Fruit fly (Drosophila melanogaster): ENCODE results near the gene CG32037.

CG32037 gene

DNA sequence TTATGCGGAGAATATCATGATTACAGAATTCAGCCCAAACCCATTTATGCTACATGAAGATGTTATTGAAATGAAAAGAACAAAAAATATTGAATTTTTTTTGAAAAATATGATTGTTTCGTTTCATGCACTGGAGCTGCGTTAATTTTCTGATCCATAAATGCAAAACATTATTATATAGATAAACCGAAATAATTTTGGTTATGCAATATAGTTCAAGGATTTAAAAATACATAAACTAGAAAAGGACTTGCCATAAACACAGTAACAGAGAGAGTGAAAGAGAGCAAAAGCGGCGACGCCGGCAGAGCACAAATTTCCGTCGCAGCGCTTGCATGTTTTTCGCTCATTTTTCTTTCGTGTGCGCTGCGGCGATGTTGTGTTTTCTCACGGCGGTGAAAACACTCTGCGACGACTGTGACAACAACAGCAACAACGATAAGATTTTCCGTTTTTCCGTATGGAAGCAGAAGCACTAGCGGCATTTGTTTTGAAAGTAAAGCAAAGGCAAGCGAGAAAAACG, 29.7 kb downstream of the CG32037 start (continued):
- TF ChIP-seq CG14965 (GFP tag; optimal IDR thresholded peaks at IDR 0.05; ENCODE audit: borderline replicate concordance): peak; percentile 47
- peak; percentile 59 for TF ChIP-seq Oaz (GFP tag; IDR thresholded peaks at IDR 0.05)
- TF ChIP-seq bab2 (GFP tag; optimal IDR thresholded peaks at IDR 0.05): peak; percentile 63
- peak; percentile 89 for TF ChIP-seq Fer3 (tag; optimal IDR thresholded peaks at IDR 0.05)
- TF ChIP-seq Antp (GFP tag; optimal IDR thresholded peaks at IDR 0.05): peak; percentile 48
- TF ChIP-seq zf30C (GFP tag; optimal IDR thresholded peaks at IDR 0.05): no peak
- TF ChIP-seq CG4282 (GFP tag; optimal IDR thresholded peaks at IDR 0.05): no peak
- peak; percentile 81 for TF ChIP-seq Nf-YC (tag; optimal IDR thresholded peaks at IDR 0.05)
- TF ChIP-seq yki (optimal IDR thresholded peaks at IDR 0.05): peak; percentile 55
- peak; percentile 92 for TF ChIP-seq CG9727 (GFP tag; optimal IDR thresholded peaks at IDR 0.05)
- TF ChIP-seq fd3F (GFP tag; optimal IDR thresholded peaks at IDR 0.05): peak; percentile 76
- TF ChIP-seq NfI (GFP tag; optimal IDR thresholded peaks at IDR 0.05): peak; percentile 81
- TF ChIP-seq CG3163 (GFP tag; optimal IDR thresholded peaks at IDR 0.05): peak; percentile 50
- peak; percentile 95 for TF ChIP-seq PHDP (tag; optimal IDR thresholded peaks at IDR 0.05)
- no peak for TF ChIP-seq ftz-f1 (GFP tag; optimal IDR thresholded peaks at IDR 0.05)
- TF ChIP-seq HLH54F (GFP tag; optimal IDR thresholded peaks at IDR 0.05): peak; percentile 55
- TF ChIP-seq CG4707 (GFP tag; optimal IDR thresholded peaks at IDR 0.05): peak; percentile 47
- TF ChIP-seq Spps (tag; optimal IDR thresholded peaks at IDR 0.05): peak; percentile 91
- peak in 1 of 2 experiments; percentile 92 for TF ChIP-seq Eip74EF (GFP tag; optimal IDR thresholded peaks at IDR 0.05)
- peak; percentile 91 for TF ChIP-seq CG18476 (GFP tag; optimal IDR thresholded peaks at IDR 0.05)
- no peak for TF ChIP-seq CG1832 (GFP tag; optimal IDR thresholded peaks at IDR 0.05)
- peak; percentile 51 for TF ChIP-seq CG10274 (GFP tag; optimal IDR thresholded peaks at IDR 0.05)
- TF ChIP-seq CG31224 (GFP tag; IDR thresholded peaks at IDR 0.05): 0 out of 2 replicates have a peak, but pooled peaks have one; percentile 35
- peak; percentile 21; the same call in 1 of the 2 replicates for TF ChIP-seq Ravus (GFP tag; IDR thresholded peaks at IDR 0.05)
- TF ChIP-seq GATAe (GFP tag; conservative IDR thresholded peaks at IDR 0.05): no peak
- no peak for TF ChIP-seq Dp (GFP tag; optimal IDR thresholded peaks at IDR 0.05)
- no peak; the same call in 1 of the 2 replicates for TF ChIP-seq dati (GFP tag; IDR thresholded peaks at IDR 0.05)
- TF ChIP-seq Awh (GFP tag; IDR thresholded peaks at IDR 0.05): peak; percentile 31; the same call in 1 of the 2 replicates
- TF ChIP-seq CG5245 (GFP tag; optimal IDR thresholded peaks at IDR 0.05): peak; percentile 48
- no peak for TF ChIP-seq Dfd (GFP tag; optimal IDR thresholded peaks at IDR 0.05)
- TF ChIP-seq CG6689 (GFP tag; IDR thresholded peaks at IDR 0.05): peak; percentile 82
- peak; percentile 28 for TF ChIP-seq CG10565 (GFP tag; optimal IDR thresholded peaks at IDR 0.05)
- peak; percentile 52 for TF ChIP-seq YL-1 (GFP tag; optimal IDR thresholded peaks at IDR 0.05)
- TF ChIP-seq ac (GFP tag; optimal IDR thresholded peaks at IDR 0.05): peak; percentile 78
- peak; percentile 84 for TF ChIP-seq CG18619 (GFP tag; optimal IDR thresholded peaks at IDR 0.05)
- TF ChIP-seq CG8924 (tag; optimal IDR thresholded peaks at IDR 0.05): peak; percentile 96
- TF ChIP-seq HLH3B (GFP tag; IDR thresholded peaks at IDR 0.05): peak; percentile 73
- TF ChIP-seq pros (GFP tag; optimal IDR thresholded peaks at IDR 0.05): peak; percentile 75
- TF ChIP-seq E2f1 (GFP tag; IDR thresholded peaks at IDR 0.05): peak; percentile 77
- no peak for TF ChIP-seq CG11247 (GFP tag; IDR thresholded peaks at IDR 0.05)
- peak; percentile 55; the same call in 1 of the 3 replicates for TF ChIP-seq so (GFP tag; IDR thresholded peaks at IDR 0.05)
- TF ChIP-seq mld (GFP tag; IDR thresholded peaks at IDR 0.05; ENCODE audit: partially characterized antibody): 0 out of 3 replicates have a peak, but pooled peaks have one; percentile 8
- no peak for TF ChIP-seq ro (GFP tag; IDR thresholded peaks at IDR 0.05)
- peak; percentile 69 for TF ChIP-seq shn (GFP tag; optimal IDR thresholded peaks at IDR 0.05)
- TF ChIP-seq aop (GFP tag; IDR thresholded peaks at IDR 0.05): no peak
- peak; percentile 76 for TF ChIP-seq Bteb2 (GFP tag; optimal IDR thresholded peaks at IDR 0.05)
- TF ChIP-seq inv (GFP tag; IDR thresholded peaks at IDR 0.05; ENCODE audit: partially characterized antibody): no peak
- peak; percentile 92 for TF ChIP-seq CG10267 (tag; optimal IDR thresholded peaks at IDR 0.05)
- peak; percentile 89 for TF ChIP-seq CG12219 (GFP tag; optimal IDR thresholded peaks at IDR 0.05)
- TF ChIP-seq Dll (GFP tag; IDR thresholded peaks at IDR 0.05; ENCODE audit: partially characterized antibody): peak; percentile 32; the same call in 1 of the 4 replicates

Data from whole organism, embryonic.